Worm (Caenorhabditis elegans) whole organism, L2 larva: ENCODE measurements around the gene acs-10.
A peak's percentile ranks its signal among the peaks of the same experiment; 100 is the strongest.

ENCODE experiments used
- F13H6.1 ChIP-seq: sonication (generic microtip); optimal IDR thresholded peaks from 2 replicates; lab custom pipeline; 2016; ENCODE audit warnings: missing genetic modification characterization, missing compliant biosample characterization
- ama-1 ChIP-seq: fragments of 150-350 bp; optimal IDR thresholded peaks from 2 replicates; lab custom pipeline; 2018; ENCODE audit warnings: inconsistent platforms
- blmp-1 ChIP-seq: sonication (generic microtip); optimal IDR thresholded peaks from 2 replicates; lab custom pipeline; 2017; ENCODE audit warnings: missing genetic modification characterization, mild to moderate bottlenecking, missing compliant biosample characterization, antibody characterized with exemption, moderate library complexity; ENCODE audit not compliant: insufficient read depth
- dmd-4 ChIP-seq: sonication (generic microtip); optimal IDR thresholded peaks from 2 replicates; lab custom pipeline; 2017; ENCODE audit warnings: missing biosample characterization, missing genetic modification characterization
- elt-3 ChIP-seq: sonication (generic microtip); optimal IDR thresholded peaks from 2 replicates; lab custom pipeline; 2017; ENCODE audit warnings: missing biosample characterization, missing genetic modification characterization
- fos-1 ChIP-seq: fragments of 150-350 bp; optimal IDR thresholded peaks from 2 replicates; lab custom pipeline; 2014; ENCODE audit warnings: missing biosample characterization, missing genetic modification characterization
- nhr-21 ChIP-seq: fragments of 150-350 bp; optimal IDR thresholded peaks from 2 replicates; lab custom pipeline; 2014; ENCODE audit warnings: missing biosample characterization, missing genetic modification characterization
- nhr-23 ChIP-seq: fragments of 150-350 bp; optimal IDR thresholded peaks from 2 replicates; lab custom pipeline; 2014; ENCODE audit warnings: missing biosample characterization, missing genetic modification reagents, missing genetic modification characterization
- nhr-25 ChIP-seq: fragments of 150-350 bp; sonication (generic microtip); optimal IDR thresholded peaks from 3 replicates; lab custom pipeline; 2014; ENCODE audit warnings: missing biosample characterization, missing genetic modification characterization
- nhr-77 ChIP-seq: fragments of 150-350 bp; optimal IDR thresholded peaks from 2 replicates; lab custom pipeline; 2014; ENCODE audit warnings: missing biosample characterization, missing genetic modification characterization
- sma-3 ChIP-seq: sonication (generic microtip); optimal IDR thresholded peaks from 2 replicates; lab custom pipeline; 2016; ENCODE audit warnings: missing genetic modification reagents, missing genetic modification characterization, missing compliant biosample characterization
- sma-9 ChIP-seq, 2 experiments: fragments of 150-350 bp in 1 of 2; sonication (generic microtip) in 1 of 2; optimal IDR thresholded peaks; 2 replicates each; lab custom pipeline; 2014 to 2016; ENCODE audit warnings: missing genetic modification characterization in 2 of 2, mild to moderate bottlenecking in 1 of 2, missing biosample characterization in 1 of 2, missing compliant biosample characterization in 1 of 2, missing genetic modification reagents in 1 of 2, moderate library complexity in 1 of 2
- snpc-4 ChIP-seq: fragments of 150-350 bp; optimal IDR thresholded peaks from 2 replicates; lab custom pipeline; 2014; ENCODE audit warnings: missing biosample characterization, missing genetic modification characterization
- unc-39 ChIP-seq: fragments of 150-350 bp; optimal IDR thresholded peaks from 2 replicates; lab custom pipeline; 2014; ENCODE audit warnings: missing biosample characterization, missing genetic modification characterization
- unc-62 ChIP-seq: fragments of 150-350 bp; optimal IDR thresholded peaks from 2 replicates; lab custom pipeline; 2014; ENCODE audit warnings: missing biosample characterization, missing genetic modification reagents, missing genetic modification characterization
- ztf-11 ChIP-seq: sonication (generic microtip); optimal IDR thresholded peaks from 2 replicates; lab custom pipeline; 2017; ENCODE audit warnings: missing biosample characterization, missing genetic modification characterization
- ztf-4 ChIP-seq: fragments of 150-350 bp; optimal IDR thresholded peaks from 2 replicates; lab custom pipeline; 2014; ENCODE audit warnings: missing biosample characterization, missing genetic modification characterization

acs-10 gene

ce11 chrV:14193451-14193850 is 47.2 kb downstream of the acs-10 start, which contains the start of gene atfs-1 (continued):
- TF ChIP-seq blmp-1 (tag; lab: Kevin White, UChicago) (peak; percentile 85), ztf-11 (tag; lab: Kevin White, UChicago) (no peak), unc-39 (no peak), nhr-23 (tag; lab: Kevin White, UChicago) (no peak), fos-1 (tag; lab: Kevin White, UChicago) (peak; percentile 83), snpc-4 (tag; lab: Kevin White, UChicago) (peak; percentile 54)

- TF ChIP-seq nhr-77 (tag; lab: Kevin White, UChicago) (no peak), elt-3 (tag; lab: Kevin White, UChicago) (no peak), ama-1 (lab: Kevin White, UChicago) (peak; percentile 27)
- TF ChIP-seq, all 48 proteins: peak for 1
Measured at ce11 chrV:14194514-14194913, 48.2 kb downstream of the acs-10 start.

ce11 chrV:14197651-14198050 is 51.4 kb downstream of the acs-10 start:
- TF ChIP-seq nhr-25 (tag; lab: Kevin White, UChicago) = peak; percentile 52
- TF ChIP-seq nhr-21 = peak; percentile 43
- no peak for TF ChIP-seq blmp-1 (tag; lab: Kevin White, UChicago)
- TF ChIP-seq ztf-4 (tag; lab: Kevin White, UChicago) = no peak
- peak; percentile 57 for TF ChIP-seq sma-9 (GFP tag; optimal IDR thresholded peaks at IDR 0.05; lab: Kevin White, UChicago)
- no peak for TF ChIP-seq sma-9 (tag; optimal IDR thresholded peaks at IDR 0.05; lab: Kevin White, UChicago)
- no peak for TF ChIP-seq dmd-4
- TF ChIP-seq unc-62 (GFP tag; lab: Kevin White, UChicago) = no peak
- TF ChIP-seq sma-3 = peak; percentile 17
- peak; percentile 17 for TF ChIP-seq F13H6.1 (tag; lab: Kevin White, UChicago)
- peak; percentile 10 for TF ChIP-seq fos-1 (tag; lab: Kevin White, UChicago)
